Fruit fly (Drosophila melanogaster): Measurements from ENCODE around the gene sgg.

Gene sgg

dm6 chrX:2682832-2683231 is 49.1 kb downstream of the sgg start, which contains the start of gene CG2652:
CG2652 (minus strand) TSS chrX:2682932.
- TF ChIP-seq Hr51 (GFP tag; optimal IDR thresholded peaks at IDR 0.05): no peak
- no peak for TF ChIP-seq Elba2 (GFP tag; optimal IDR thresholded peaks at IDR 0.05)
- no peak for TF ChIP-seq inv (GFP tag; IDR thresholded peaks at IDR 0.05; ENCODE audit: partially characterized antibody)
- no peak for TF ChIP-seq Hand (GFP tag; optimal IDR thresholded peaks at IDR 0.05)
- TF ChIP-seq jumu (GFP tag; optimal IDR thresholded peaks at IDR 0.05): no peak
- TF ChIP-seq so (GFP tag; IDR thresholded peaks at IDR 0.05): no peak
- no peak for TF ChIP-seq bcd (GFP tag; optimal IDR thresholded peaks at IDR 0.05)
- TF ChIP-seq hkb (optimal IDR thresholded peaks at IDR 0.05): no peak
- no peak for TF ChIP-seq hkb (GFP tag; IDR thresholded peaks at IDR 0.05)
- no peak for TF ChIP-seq corto (GFP tag; optimal IDR thresholded peaks at IDR 0.05)
- no peak for TF ChIP-seq D (optimal IDR thresholded peaks at IDR 0.05)
- TF ChIP-seq D (GFP tag; optimal IDR thresholded peaks at IDR 0.05): no peak

dm6 chrX:2683926-2684325 is 50.2 kb downstream of the sgg start:
- peak; percentile 93 for TF ChIP-seq Hey (tag; optimal IDR thresholded peaks at IDR 0.05)
- TF ChIP-seq CG8944 (GFP tag; optimal IDR thresholded peaks at IDR 0.05): no peak
- TF ChIP-seq oc (tag; optimal IDR thresholded peaks at IDR 0.05): peak; percentile 61
- TF ChIP-seq CG30403 (GFP tag; optimal IDR thresholded peaks at IDR 0.05): no peak
- TF ChIP-seq nerfin-1 (tag; optimal IDR thresholded peaks at IDR 0.05): peak; percentile 43
- TF ChIP-seq Kr (GFP tag; optimal IDR thresholded peaks at IDR 0.05): no peak

- no peak for TF ChIP-seq CG11456 (GFP tag; IDR thresholded peaks at IDR 0.05)
- TF ChIP-seq CG7372 (GFP tag; IDR thresholded peaks at IDR 0.05): no peak
- no peak for TF ChIP-seq CG31365 (tag; optimal IDR thresholded peaks at IDR 0.05)
- no peak for TF ChIP-seq Eip74EF (GFP tag; optimal IDR thresholded peaks at IDR 0.05)
- no peak for TF ChIP-seq CG32532 (GFP tag; IDR thresholded peaks at IDR 0.05)
- TF ChIP-seq lmd (GFP tag; IDR thresholded peaks at IDR 0.05): no peak
- no peak for TF ChIP-seq Mrtf (GFP tag; IDR thresholded peaks at IDR 0.05)
- TF ChIP-seq sisA (GFP tag; IDR thresholded peaks at IDR 0.05): no peak
- TF ChIP-seq Ada2b (GFP tag; IDR thresholded peaks at IDR 0.05): no peak
- peak; percentile 89 for TF ChIP-seq CTCF (GFP tag; optimal IDR thresholded peaks at IDR 0.05)
- no peak for TF ChIP-seq tll (GFP tag; optimal IDR thresholded peaks at IDR 0.05)
- no peak for TF ChIP-seq vfl (GFP tag; optimal IDR thresholded peaks at IDR 0.05)
- no peak for TF ChIP-seq NK7.1 (GFP tag; optimal IDR thresholded peaks at IDR 0.05)
- no peak for TF ChIP-seq CG17912 (GFP tag; optimal IDR thresholded peaks at IDR 0.05)
- TF ChIP-seq CG10462 (GFP tag; optimal IDR thresholded peaks at IDR 0.05): no peak
- TF ChIP-seq CG6813 (GFP tag; optimal IDR thresholded peaks at IDR 0.05): no peak
- TF ChIP-seq CG10979 (tag; optimal IDR thresholded peaks at IDR 0.05): peak; percentile 9
Observed at dm6 chrX:2684442-2684841, 50.7 kb downstream of the sgg start.

- TF ChIP-seq CG15696 (tag; optimal IDR thresholded peaks at IDR 0.05) (no peak), CG13424 (tag; optimal IDR thresholded peaks at IDR 0.05) (peak; percentile 19), Blimp-1 (GFP tag; optimal IDR thresholded peaks at IDR 0.05) (no peak), grau (tag; optimal IDR thresholded peaks at IDR 0.05) (peak; percentile 6), CG7839 (tag; optimal IDR thresholded peaks at IDR 0.05) (peak; percentile 4), org-1 (GFP tag; optimal IDR thresholded peaks at IDR 0.05) (no peak), gsb-n (tag; optimal IDR thresholded peaks at IDR 0.05) (no peak), tin (GFP tag; optimal IDR thresholded peaks at IDR 0.05) (no peak), Myb (GFP tag; optimal IDR thresholded peaks at IDR 0.05) (no peak), pb (GFP tag; optimal IDR thresholded peaks at IDR 0.05) (no peak), gcm (GFP tag; optimal IDR thresholded peaks at IDR 0.05) (no peak), CG1024 (GFP tag; IDR thresholded peaks at IDR 0.05) (no peak), Meics (GFP tag; optimal IDR thresholded peaks at IDR 0.05) (peak; percentile 6), CG3281 (GFP tag; optimal IDR thresholded peaks at IDR 0.05) (peak; percentile 1), Nf-YA (GFP tag; IDR thresholded peaks at IDR 0.05) (no peak)
Observed at dm6 chrX:2685022-2685421, 51.3 kb downstream of the sgg start.

Measured in whole organism, embryonic.